Fruit fly (Drosophila melanogaster): ENCODE measurements around the gene CG13305.
A peak's percentile ranks its signal among the peaks of the same experiment; 100 is the strongest.

The CG13305 gene

DNA sequence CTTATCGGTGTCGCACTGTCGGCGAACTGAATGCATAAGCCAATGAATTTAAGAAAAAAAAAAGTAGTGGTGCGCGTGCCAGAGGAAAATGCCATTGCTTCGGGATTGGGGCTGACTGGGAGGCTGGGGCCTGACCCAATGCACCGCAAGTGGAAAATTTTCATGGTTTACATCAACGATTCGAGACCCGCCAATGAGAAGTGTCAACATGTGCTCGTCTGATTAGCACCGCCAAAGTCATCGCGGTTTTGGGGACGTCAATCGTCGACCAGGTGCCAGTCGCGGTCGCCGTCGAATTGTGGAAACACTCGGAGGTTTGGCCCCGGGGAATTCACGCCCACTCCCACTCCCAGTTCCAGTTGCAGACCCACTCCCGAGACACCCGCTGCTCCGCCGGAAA is 37.2 kb upstream of the CG13305 start (continued):
- TF ChIP-seq Meics (GFP tag; optimal IDR thresholded peaks at IDR 0.05) (no peak), ewg (GFP tag; optimal IDR thresholded peaks at IDR 0.05) (no peak), CG15269 (tag; optimal IDR thresholded peaks at IDR 0.05) (no peak), CG3281 (GFP tag; optimal IDR thresholded peaks at IDR 0.05) (peak; percentile 31), CG14014 (GFP tag; IDR thresholded peaks at IDR 0.05) (peak; percentile 54; the same call in 1 of the 2 replicates), fd3F (GFP tag; optimal IDR thresholded peaks at IDR 0.05) (no peak), CG10209 (GFP tag; optimal IDR thresholded peaks at IDR 0.05) (peak; percentile 53), CG4854 (GFP tag; optimal IDR thresholded peaks at IDR 0.05) (no peak), Ptx1 (GFP tag; IDR thresholded peaks at IDR 0.05) (no peak), corto (GFP tag; optimal IDR thresholded peaks at IDR 0.05) (no peak), E2f1 (GFP tag; IDR thresholded peaks at IDR 0.05) (no peak), CG12104 (GFP tag; optimal IDR thresholded peaks at IDR 0.05) (no peak), CG3163 (GFP tag; optimal IDR thresholded peaks at IDR 0.05) (no peak), emc (GFP tag; optimal IDR thresholded peaks at IDR 0.05) (no peak), CG16815 (GFP tag; optimal IDR thresholded peaks at IDR 0.05) (no peak), HmgZ (tag; optimal IDR thresholded peaks at IDR 0.05) (no peak), Side (GFP tag; optimal IDR thresholded peaks at IDR 0.05) (no peak), Opbp (GFP tag; IDR thresholded peaks at IDR 0.05; ENCODE audit: partially characterized antibody) (no peak), CG17361 (GFP tag; IDR thresholded peaks at IDR 0.05) (no peak), CG7372 (GFP tag; IDR thresholded peaks at IDR 0.05) (no peak), salm (tag; optimal IDR thresholded peaks at IDR 0.05) (no peak), CG10462 (GFP tag; optimal IDR thresholded peaks at IDR 0.05) (no peak), oc (tag; optimal IDR thresholded peaks at IDR 0.05) (no peak), nau (GFP tag; optimal IDR thresholded peaks at IDR 0.05) (peak; percentile 66), Sry-β (GFP tag; optimal IDR thresholded peaks at IDR 0.05) (no peak), Nf-YA (GFP tag; IDR thresholded peaks at IDR 0.05) (no peak), Gug (GFP tag; IDR thresholded peaks at IDR 0.05) (no peak), gfzf (GFP tag; optimal IDR thresholded peaks at IDR 0.05) (no peak), Nf-YC (tag; optimal IDR thresholded peaks at IDR 0.05) (no peak), Fer3 (tag; optimal IDR thresholded peaks at IDR 0.05) (peak; percentile 8), HHEX (GFP tag; optimal IDR thresholded peaks at IDR 0.05) (peak; percentile 2), bowl (GFP tag; IDR thresholded peaks at IDR 0.05) (no peak), Six4 (GFP tag; optimal IDR thresholded peaks at IDR 0.05) (no peak), sim (GFP tag; IDR thresholded peaks at IDR 0.05) (0 out of 2 replicates have a peak, but pooled peaks have one; percentile 19), eyg (GFP tag; optimal IDR thresholded peaks at IDR 0.05) (no peak), Hr78 (GFP tag; optimal IDR thresholded peaks at IDR 0.05) (peak in 1 of 2 experiments; percentile 55), CG11723 (GFP tag; optimal IDR thresholded peaks at IDR 0.05) (peak; percentile 24), aop (GFP tag; IDR thresholded peaks at IDR 0.05) (no peak), dpn (GFP tag; optimal IDR thresholded peaks at IDR 0.05) (no peak), kay (GFP tag; optimal IDR thresholded peaks at IDR 0.05) (no peak), CG42726 (GFP tag; IDR thresholded peaks at IDR 0.05; ENCODE audit: partially characterized antibody) (no peak), ap (GFP tag; IDR thresholded peaks at IDR 0.05) (no peak), repo (GFP tag; optimal IDR thresholded peaks at IDR 0.05) (no peak), CG12155 (GFP tag; optimal IDR thresholded peaks at IDR 0.05) (no peak), CG18011 (GFP tag; optimal IDR thresholded peaks at IDR 0.05) (no peak), Drgx (GFP tag; IDR thresholded peaks at IDR 0.05) (no peak), dysf (GFP tag; IDR thresholded peaks at IDR 0.05) (no peak), CG43689 (GFP tag; IDR thresholded peaks at IDR 0.05) (no peak), CG15479 (GFP tag; optimal IDR thresholded peaks at IDR 0.05) (no peak), Atf3 (GFP tag; optimal IDR thresholded peaks at IDR 0.05) (no peak), Bteb2 (GFP tag; optimal IDR thresholded peaks at IDR 0.05) (no peak), scrt (GFP tag; optimal IDR thresholded peaks at IDR 0.05) (peak; percentile 34)
